Worm (Caenorhabditis elegans) whole organism, late embryonic: ENCODE measurements around the gene ubc-9.

Experiments used
- ceh-2 ChIP-seq: sonication (generic microtip); optimal IDR thresholded peaks from 2 replicates; lab custom pipeline; 2016; ENCODE audit warnings: missing genotype, missing genetic modification characterization, missing compliant biosample characterization
- ceh-34 ChIP-seq: sonication (generic microtip); optimal IDR thresholded peaks from 2 replicates; lab custom pipeline; 2016; ENCODE audit warnings: mild to moderate bottlenecking, missing genetic modification characterization, missing compliant biosample characterization
- elt-2 ChIP-seq: sonication (generic microtip); optimal IDR thresholded peaks from 2 replicates; lab custom pipeline; 2016; ENCODE audit warnings: missing genetic modification reagents, missing genetic modification characterization, missing compliant biosample characterization
- elt-4 ChIP-seq: sonication (generic microtip); optimal IDR thresholded peaks from 2 replicates; lab custom pipeline; 2016; ENCODE audit warnings: missing genetic modification characterization, missing compliant biosample characterization
- ets-4 ChIP-seq: sonication (generic microtip); optimal IDR thresholded peaks from 2 replicates; lab custom pipeline; 2016; ENCODE audit warnings: missing genetic modification characterization, missing compliant biosample characterization
- fkh-10 ChIP-seq: fragments of 150-350 bp; optimal IDR thresholded peaks from 2 replicates; lab custom pipeline; 2014; ENCODE audit warnings: missing biosample characterization, missing genetic modification reagents, missing genetic modification characterization
- nfya-1 ChIP-seq: sonication (generic microtip); optimal IDR thresholded peaks from 2 replicates; lab custom pipeline; 2017; ENCODE audit warnings: missing genetic modification characterization, mild to moderate bottlenecking, missing compliant biosample characterization, antibody characterized with exemption, moderate library complexity
- nhr-11 ChIP-seq: fragments of 150-350 bp; optimal IDR thresholded peaks from 2 replicates; lab custom pipeline; 2014; ENCODE audit warnings: missing biosample characterization, missing genetic modification characterization
- rnt-1 ChIP-seq: sonication (generic microtip); optimal IDR thresholded peaks from 2 replicates; lab custom pipeline; 2016; ENCODE audit warnings: missing genetic modification characterization, missing compliant biosample characterization
- sdc-2 ChIP-seq: sonication (generic microtip); optimal IDR thresholded peaks from 2 replicates; lab custom pipeline; 2016; ENCODE audit warnings: missing genotype, missing genetic modification characterization, missing compliant biosample characterization
- tbx-2 ChIP-seq: sonication (generic microtip); optimal IDR thresholded peaks from 2 replicates; lab custom pipeline; 2016; ENCODE audit warnings: missing genetic modification characterization, missing compliant biosample characterization
- unc-55 ChIP-seq: sonication (generic microtip); optimal IDR thresholded peaks from 2 replicates; lab custom pipeline; 2017; ENCODE audit warnings: missing biosample characterization, missing genetic modification reagents, missing genetic modification characterization

ce11 chrIV:4688221-4688620, 37.4 kb downstream of the ubc-9 start, which contains the start of gene bus-4:
- TF ChIP-seq sdc-2 (tag; lab: Kevin White, UChicago) (no peak), elt-4 (tag; lab: Kevin White, UChicago) (no peak), ets-4 (no peak), nfya-1 (tag; lab: Kevin White, UChicago) (no peak), nhr-11 (tag; lab: Kevin White, UChicago) (no peak), unc-55 (GFP tag; lab: Kevin White, UChicago) (no peak), ceh-34 (tag; lab: Kevin White, UChicago) (no peak), elt-2 (tag; lab: Kevin White, UChicago) (no peak), rnt-1 (no peak), ceh-2 (tag; lab: Kevin White, UChicago) (no peak), tbx-2 (no peak), fkh-10 (GFP tag; lab: Kevin White, UChicago) (no peak)
